Fruit fly (Drosophila melanogaster) whole organism, embryonic: ENCODE data around the gene CG2767.

Experiments used
- ATbp ChIP-seq: fragments of 200-800 bp; sonication (Bioruptor generic); optimal IDR thresholded peaks from 2 replicates; lab custom pipeline; 2017; ENCODE audit warnings: missing biosample characterization, mild to moderate bottlenecking, missing genetic modification characterization, missing genetic modification reagents
- CG10366 ChIP-seq: fragments of 200-800 bp; sonication (Bioruptor generic); IDR thresholded peaks from 2 replicates; pipeline ENCODE4 v1.3.6; 2022; ENCODE audit warnings: missing biosample characterization, missing genetic modification characterization
- CG10979 ChIP-seq: fragments of 200-800 bp; sonication (Bioruptor generic); optimal IDR thresholded peaks from 2 replicates; lab custom pipeline; 2018; ENCODE audit warnings: missing biosample characterization, mild to moderate bottlenecking, missing genetic modification characterization, moderate library complexity
- CG11085 ChIP-seq: fragments of 200-800 bp; sonication (Bioruptor generic); IDR thresholded peaks from 2 replicates; pipeline ENCODE4 v1.3.6; 2022; ENCODE audit warnings: missing biosample characterization, missing genetic modification characterization
- CG11247 ChIP-seq: fragments of 200-800 bp; sonication (Bioruptor generic); IDR thresholded peaks from 2 replicates; pipeline ENCODE4 v1.3.6; 2022; ENCODE audit warnings: missing biosample characterization, missing genetic modification characterization
- CG14050 ChIP-seq: fragments of 200-800 bp; sonication (Bioruptor generic); IDR thresholded peaks from 3 replicates; pipeline ENCODE4 v1.3.6; 2022; ENCODE audit warnings: missing biosample characterization, missing genetic modification characterization
- CG14441 ChIP-seq: fragments of 200-800 bp; sonication (Bioruptor generic); IDR thresholded peaks from 2 replicates; pipeline ENCODE4 v1.3.6; 2022; ENCODE audit warnings: missing biosample characterization, missing genetic modification characterization
- CG14860 ChIP-seq: fragments of 200-800 bp; sonication (Bioruptor generic); IDR thresholded peaks from 3 replicates; pipeline ENCODE4 v1.3.6; 2022; ENCODE audit warnings: missing biosample characterization, missing genetic modification characterization; ENCODE audit not compliant: partially characterized antibody
- CG17186 ChIP-seq: fragments of 200-800 bp; sonication (Bioruptor generic); optimal IDR thresholded peaks from 3 replicates; lab custom pipeline; 2017; ENCODE audit warnings: missing biosample characterization, missing genetic modification reagents, missing genetic modification characterization
- CG18262 ChIP-seq: fragments of 200-800 bp; optimal IDR thresholded peaks from 3 replicates; lab custom pipeline; 2019; ENCODE audit warnings: missing biosample characterization, mild to moderate bottlenecking, missing genetic modification characterization, moderate library complexity
- CG30403 ChIP-seq: fragments of 200-800 bp; sonication (Bioruptor generic); optimal IDR thresholded peaks from 3 replicates; lab custom pipeline; 2016; ENCODE audit warnings: missing biosample characterization, missing genetic modification characterization
- CG3065 ChIP-seq: fragments of 200-800 bp; sonication (Bioruptor generic); optimal IDR thresholded peaks from 2 replicates; lab custom pipeline; 2016; ENCODE audit warnings: missing biosample characterization, missing genetic modification characterization
- CG31388 ChIP-seq: fragments of 200-800 bp; sonication (Bioruptor generic); optimal IDR thresholded peaks from 2 replicates; lab custom pipeline; 2016; ENCODE audit warnings: missing biosample characterization, missing genetic modification characterization
- CG3281 ChIP-seq: fragments of 200-800 bp; sonication (Bioruptor generic); optimal IDR thresholded peaks from 3 replicates; lab custom pipeline; 2017; ENCODE audit warnings: missing biosample characterization, mild to moderate bottlenecking, missing genetic modification characterization
- CG34422 ChIP-seq: fragments of 200-800 bp; sonication (Bioruptor generic); IDR thresholded peaks from 3 replicates; pipeline ENCODE4 v1.3.6; 2022; ENCODE audit warnings: missing biosample characterization, missing genetic modification characterization
- CG7963 ChIP-seq: fragments of 200-800 bp; sonication (Bioruptor generic); IDR thresholded peaks from 3 replicates; pipeline ENCODE4 v1.3.6; 2022; ENCODE audit warnings: missing biosample characterization, missing genetic modification characterization; ENCODE audit not compliant: partially characterized antibody
- CG8388 ChIP-seq: fragments of 200-800 bp; sonication (Bioruptor generic); optimal IDR thresholded peaks from 2 replicates; lab custom pipeline; 2019; ENCODE audit warnings: missing biosample characterization, mild to moderate bottlenecking, missing genetic modification characterization, moderate library complexity
- CG9727 ChIP-seq: fragments of 200-800 bp; sonication (Bioruptor generic); optimal IDR thresholded peaks from 3 replicates; lab custom pipeline; 2017; ENCODE audit warnings: missing biosample characterization, mild to moderate bottlenecking, missing genetic modification characterization
- D19A ChIP-seq: fragments of 200-800 bp; optimal IDR thresholded peaks from 3 replicates; lab custom pipeline; 2019; ENCODE audit warnings: missing biosample characterization, mild to moderate bottlenecking, missing genetic modification characterization, moderate library complexity
- Dfd ChIP-seq, 2 experiments: fragments of >200 bp; optimal IDR thresholded peaks; 2 replicates each; lab custom pipeline; 2017; ENCODE audit warnings: missing biosample characterization in 2 of 2, missing genetic modification characterization in 2 of 2
- Dll ChIP-seq: fragments of 200-800 bp; sonication (Bioruptor generic); IDR thresholded peaks from 4 replicates; pipeline ENCODE4 v1.3.6; 2022; ENCODE audit warnings: missing biosample characterization, missing genetic modification characterization; ENCODE audit not compliant: partially characterized antibody
- GATAe ChIP-seq: fragments of 200-800 bp; sonication (Bioruptor generic); conservative IDR thresholded peaks from 2 replicates; pipeline ENCODE4 v1.3.6; 2022; ENCODE audit warnings: missing biosample characterization, missing genetic modification characterization
- H2.0 ChIP-seq: fragments of 200-800 bp; sonication (Bioruptor generic); IDR thresholded peaks from 2 replicates; pipeline ENCODE4 v1.3.6; 2022; ENCODE audit warnings: missing biosample characterization, missing genetic modification characterization
- HLH4C ChIP-seq: fragments of 200-800 bp; sonication (Bioruptor generic); IDR thresholded peaks from 3 replicates; pipeline ENCODE4 v1.3.6; 2022; ENCODE audit warnings: missing biosample characterization, missing genetic modification characterization; ENCODE audit not compliant: partially characterized antibody
- Hr51 ChIP-seq, 2 experiments: fragments of 200-800 bp; sonication (Bioruptor generic); optimal IDR thresholded peaks; 2 replicates in 1 of 2; 3 replicates in 1 of 2; lab custom pipeline; 2016 to 2018; ENCODE audit warnings: missing biosample characterization in 2 of 2, missing genetic modification characterization in 2 of 2, mild to moderate bottlenecking in 1 of 2, moderate library complexity in 1 of 2
- Lim3 ChIP-seq: fragments of 200-800 bp; sonication (Bioruptor generic); IDR thresholded peaks from 2 replicates; pipeline ENCODE4 v1.3.6; 2022; ENCODE audit warnings: missing biosample characterization, missing genetic modification characterization
- MESR4 ChIP-seq: fragments of 200-800 bp; sonication (Bioruptor generic); optimal IDR thresholded peaks from 2 replicates; lab custom pipeline; 2018; ENCODE audit warnings: missing biosample characterization, mild to moderate bottlenecking, missing genetic modification characterization, moderate library complexity
- Med ChIP-seq: fragments of 200-800 bp; sonication (Bioruptor generic); peaks from one replicate; lab custom pipeline; 2016; ENCODE audit warnings: missing biosample characterization, missing genetic modification characterization, mild to moderate bottlenecking, inconsistent platforms, moderate library complexity
- Mes4 ChIP-seq: fragments of 200-800 bp; sonication (Bioruptor generic); optimal IDR thresholded peaks from 2 replicates; lab custom pipeline; 2016; ENCODE audit warnings: missing biosample characterization, missing genetic modification characterization
- Optix ChIP-seq: fragments of 200-800 bp; sonication (Bioruptor generic); IDR thresholded peaks from 3 replicates; pipeline ENCODE4 v1.3.6; 2022; ENCODE audit warnings: missing biosample characterization, missing genetic modification characterization
- Pdp1 ChIP-seq, 2 experiments: fragments of 200-800 bp; sonication (Bioruptor generic); optimal IDR thresholded peaks; 3 replicates each; lab custom pipeline; 2016; ENCODE audit warnings: missing biosample characterization in 2 of 2, missing genetic modification characterization in 2 of 2, mild to moderate bottlenecking in 1 of 2, moderate library complexity in 1 of 2
- Ptx1 ChIP-seq: fragments of 200-800 bp; sonication (Bioruptor generic); IDR thresholded peaks from 2 replicates; pipeline ENCODE4 v1.3.6; 2022; ENCODE audit warnings: missing biosample characterization, missing genetic modification characterization
- Sox102F ChIP-seq: fragments of 200-800 bp; sonication (Bioruptor generic); optimal IDR thresholded peaks from 2 replicates; lab custom pipeline; 2018; ENCODE audit warnings: missing biosample characterization, mild to moderate bottlenecking, missing genetic modification characterization, moderate library complexity
- Xbp1 ChIP-seq: fragments of 200-800 bp; sonication (Bioruptor generic); optimal IDR thresholded peaks from 3 replicates; lab custom pipeline; 2016; ENCODE audit warnings: missing biosample characterization, mild to moderate bottlenecking, missing genetic modification characterization
- bbx ChIP-seq: fragments of 200-800 bp; sonication (Bioruptor generic); IDR thresholded peaks from 2 replicates; pipeline ENCODE4 v1.3.6; 2022; ENCODE audit warnings: missing biosample characterization, missing genetic modification characterization; ENCODE audit not compliant: partially characterized antibody
- cg ChIP-seq: fragments of 200-800 bp; sonication (Bioruptor generic); optimal IDR thresholded peaks from 3 replicates; lab custom pipeline; 2019; ENCODE audit warnings: missing biosample characterization, mild to moderate bottlenecking, missing genetic modification characterization, moderate library complexity
- chif ChIP-seq, 2 experiments: fragments of 200-800 bp; sonication (Bioruptor generic); optimal IDR thresholded peaks; 3 replicates each; lab custom pipeline; 2016; ENCODE audit warnings: missing biosample characterization in 2 of 2, missing genetic modification characterization in 2 of 2
- crol ChIP-seq: fragments of 200-800 bp; sonication (Bioruptor generic); IDR thresholded peaks from 2 replicates; pipeline ENCODE4 v1.3.6; 2022; ENCODE audit warnings: missing biosample characterization, missing genetic modification characterization
- crp ChIP-seq, 2 experiments: fragments of 200-800 bp; sonication (Bioruptor generic); optimal IDR thresholded peaks; 2 replicates in 1 of 2; 3 replicates in 1 of 2; lab custom pipeline; 2017; ENCODE audit warnings: missing biosample characterization in 2 of 2, missing genetic modification characterization in 2 of 2, mild to moderate bottlenecking in 1 of 2, moderate library complexity in 1 of 2
- lmd ChIP-seq: fragments of 200-800 bp; sonication (Bioruptor generic); IDR thresholded peaks from 2 replicates; pipeline ENCODE4 v1.3.6; 2022; ENCODE audit warnings: missing biosample characterization, missing genetic modification characterization
- lola ChIP-seq, 3 experiments: fragments of >200 bp in 2 of 3; fragments of 200-800 bp in 1 of 3; sonication (Bioruptor generic) in 1 of 3; optimal IDR thresholded peaks; 2 replicates each; lab custom pipeline; 2017 to 2019; ENCODE audit warnings: missing biosample characterization in 3 of 3, missing genetic modification characterization in 3 of 3, mild to moderate bottlenecking in 1 of 3, moderate library complexity in 1 of 3
- mam ChIP-seq: fragments of 200-800 bp; sonication (Bioruptor generic); optimal IDR thresholded peaks from 3 replicates; lab custom pipeline; 2016; ENCODE audit warnings: missing biosample characterization, missing genetic modification characterization
- nmo ChIP-seq: fragments of 200-800 bp; sonication (Bioruptor generic); optimal IDR thresholded peaks from 2 replicates; lab custom pipeline; 2018; ENCODE audit warnings: missing biosample characterization, mild to moderate bottlenecking, missing genetic modification characterization, moderate library complexity
- peb ChIP-seq: fragments of 200-800 bp; sonication (Bioruptor generic); IDR thresholded peaks from 2 replicates; pipeline ENCODE4 v1.3.6; 2022; ENCODE audit warnings: missing biosample characterization, missing genetic modification characterization
- pho ChIP-seq: fragments of 200-800 bp; sonication (Bioruptor generic); optimal IDR thresholded peaks from 2 replicates; lab custom pipeline; 2016; ENCODE audit warnings: missing biosample characterization, missing genetic modification characterization
- rib ChIP-seq: fragments of 200-800 bp; sonication (Bioruptor generic); IDR thresholded peaks from 2 replicates; pipeline ENCODE4 v1.3.6; 2022; ENCODE audit warnings: missing biosample characterization, missing genetic modification characterization
- stwl ChIP-seq: fragments of 200-800 bp; sonication (Bioruptor generic); optimal IDR thresholded peaks from 3 replicates; lab custom pipeline; 2018; ENCODE audit warnings: missing biosample characterization, mild to moderate bottlenecking, missing genetic modification characterization, moderate library complexity

The CG2767 gene

DNA sequence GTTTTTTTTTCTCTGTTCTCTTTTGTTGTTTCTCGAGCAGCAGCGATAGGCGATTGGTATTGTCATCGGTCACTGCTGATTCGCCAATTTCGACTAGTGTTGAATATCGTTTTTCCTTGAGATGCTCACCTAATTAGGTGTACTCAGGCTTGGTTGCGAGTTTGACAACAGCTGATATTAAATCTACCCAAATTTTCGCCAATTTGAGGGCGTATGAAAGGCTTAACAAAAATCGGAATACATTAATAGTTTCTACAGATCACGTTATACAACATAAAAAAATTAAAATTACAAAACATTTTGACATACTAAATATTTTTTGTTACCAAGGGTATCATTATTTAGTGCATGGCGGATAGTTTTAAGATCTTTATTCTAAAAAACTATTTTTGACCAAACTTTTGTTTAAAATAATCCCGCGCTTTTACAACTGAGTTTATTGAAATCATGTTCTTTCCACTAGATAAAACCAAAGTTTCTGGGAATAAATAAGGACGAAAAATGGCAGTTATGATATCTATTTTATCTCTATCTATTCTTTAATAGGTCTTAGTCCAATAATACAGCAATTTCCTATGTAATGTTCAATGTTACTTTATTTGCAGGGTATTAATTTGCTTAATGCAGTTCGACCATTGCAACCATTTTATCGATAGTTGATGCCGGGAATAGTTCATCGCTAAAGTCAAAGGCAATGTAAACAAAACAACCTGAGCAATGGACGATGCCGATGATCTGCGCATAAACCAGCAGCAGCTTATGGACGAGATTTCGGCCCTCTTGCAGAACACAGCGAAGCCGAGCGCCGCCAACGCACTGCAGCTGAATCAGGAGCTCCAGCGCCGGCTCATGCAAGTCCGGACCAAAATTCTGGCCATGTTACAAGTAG is 5.5 kb upstream of the CG2767 start, which contains the start of the genes CG10435 and Pbp95 (continued):
- TF ChIP-seq rib (GFP tag; lab: Robert Waterston, UW) = peak; percentile 76
- TF ChIP-seq nmo = peak; percentile 60
- TF ChIP-seq Dfd (GFP tag; optimal IDR thresholded peaks at IDR 0.05; lab: Kevin White, UChicago) = no peak
- peak; percentile 51; the same call in 1 of the 2 replicates for TF ChIP-seq CG11247 (GFP tag; lab: Robert Waterston, UW)
- TF ChIP-seq CG14050 (GFP tag; lab: Robert Waterston, UW) = peak; percentile 53; the same call in 2 of the 3 replicates
- peak; percentile 59 for TF ChIP-seq HLH4C
- TF ChIP-seq CG10366 (GFP tag; lab: Robert Waterston, UW) = peak; percentile 30
- no peak for TF ChIP-seq CG8388 (GFP tag; lab: Kevin White, UChicago)
- TF ChIP-seq crp (GFP tag; optimal IDR thresholded peaks at IDR 0.05; lab: Kevin White, UChicago) = peak; percentile 35 to 88
- TF ChIP-seq pho = peak; percentile 59
- peak; percentile 38; the same call in 1 of the 2 replicates for TF ChIP-seq lmd
- no peak for TF ChIP-seq Mes4
- no peak for TF ChIP-seq GATAe (GFP tag; lab: Robert Waterston, UW)
- TF ChIP-seq CG30403 = peak; percentile 76
- peak; percentile 49 for TF ChIP-seq CG3281 (GFP tag; lab: Kevin White, UChicago)
- peak in 1 of 3 experiments; percentile 57 for TF ChIP-seq lola (GFP tag; optimal IDR thresholded peaks at IDR 0.05; lab: Kevin White, UChicago)
- peak; percentile 68 for TF ChIP-seq bbx (GFP tag; lab: Robert Waterston, UW)
- peak; percentile 38 for TF ChIP-seq Ptx1 (GFP tag; lab: Robert Waterston, UW)
- peak; percentile 5; the same call in 1 of the 3 replicates for TF ChIP-seq Optix (GFP tag; lab: Robert Waterston, UW)
- TF ChIP-seq CG18262 (tag; lab: Kevin White, UChicago) = no peak
- peak; percentile 95 for TF ChIP-seq Med (GFP tag; lab: Kevin White, UChicago)
- peak; percentile 58; the same call in 1 of the 2 replicates for TF ChIP-seq H2.0 (GFP tag; lab: Robert Waterston, UW)
- TF ChIP-seq chif (GFP tag; optimal IDR thresholded peaks at IDR 0.05; lab: Kevin White, UChicago) = peak in 1 of 2 experiments; percentile 51
- no peak for TF ChIP-seq peb (GFP tag; lab: Robert Waterston, UW)
- peak; percentile 66 for TF ChIP-seq Xbp1 (GFP tag; lab: Kevin White, UChicago)
- peak; percentile 47 for TF ChIP-seq CG14441 (GFP tag; lab: Robert Waterston, UW)
- TF ChIP-seq CG17186 (GFP tag; lab: Kevin White, UChicago) = no peak
- no peak for TF ChIP-seq MESR4 (GFP tag; lab: Kevin White, UChicago)
- peak; percentile 67 to 68 for TF ChIP-seq Pdp1 (GFP tag; optimal IDR thresholded peaks at IDR 0.05; lab: Kevin White, UChicago)
- TF ChIP-seq CG3065 (GFP tag; lab: Kevin White, UChicago) = no peak
- no peak for TF ChIP-seq ATbp (GFP tag; lab: Kevin White, UChicago)
- TF ChIP-seq CG7963 (GFP tag; lab: Robert Waterston, UW) = 0 out of 3 replicates have a peak, but pooled peaks have one; percentile 26
- peak; percentile 13 for TF ChIP-seq stwl (tag; lab: Kevin White, UChicago)
- peak; percentile 88 for TF ChIP-seq D19A
- TF ChIP-seq crol = no peak
- peak; percentile 57 for TF ChIP-seq CG34422 (GFP tag; lab: Robert Waterston, UW)
- peak in 1 of 2 experiments; percentile 38 for TF ChIP-seq Hr51 (GFP tag; optimal IDR thresholded peaks at IDR 0.05; lab: Kevin White, UChicago)
- TF ChIP-seq Lim3 (GFP tag; lab: Robert Waterston, UW) = no peak
- TF ChIP-seq Dll (GFP tag; lab: Robert Waterston, UW) = peak; percentile 80
- TF ChIP-seq mam = peak; percentile 82
- no peak for TF ChIP-seq Sox102F (GFP tag; lab: Kevin White, UChicago)
- no peak for TF ChIP-seq cg (GFP tag; lab: Kevin White, UChicago)
- TF ChIP-seq CG10979 (tag; lab: Kevin White, UChicago) = peak; percentile 18
- peak; percentile 67 for TF ChIP-seq CG9727 (GFP tag; lab: Kevin White, UChicago)
- peak; percentile 56 for TF ChIP-seq CG11085 (GFP tag; lab: Robert Waterston, UW)
- TF ChIP-seq CG31388 (GFP tag; lab: Kevin White, UChicago) = no peak
- peak; percentile 44; the same call in 1 of the 3 replicates for TF ChIP-seq CG14860
